Worm (Caenorhabditis elegans): ENCODE measurements around the gene F32D8.2.

- TF ChIP-seq skn-1 (tag; optimal IDR thresholded peaks at IDR 0.05) = peak; percentile 71
- TF ChIP-seq F16B12.6 (tag; optimal IDR thresholded peaks at IDR 0.05) = no peak
- peak; percentile 89 for TF ChIP-seq fkh-10 (GFP tag; optimal IDR thresholded peaks at IDR 0.05)
- TF ChIP-seq lin-13 (GFP tag; optimal IDR thresholded peaks at IDR 0.05) = peak; percentile 31
- TF ChIP-seq ama-1 (optimal IDR thresholded peaks at IDR 0.05) = no peak
- peak; percentile 73 for TF ChIP-seq sup-37 (GFP tag; optimal IDR thresholded peaks at IDR 0.05)
Measured at ce11 chrV:10858340-10858739, 25.2 kb upstream of the F32D8.2 start.
